Worm (Caenorhabditis elegans) whole organism, midembryonic: ENCODE measurements around the gene B0252.11.

Source experiments
- T22C8.4 ChIP-seq: fragments of 200-800 bp; sonication (Bioruptor generic); IDR thresholded peaks from 2 replicates; pipeline ENCODE4 v1.3.6; 2022; ENCODE audit warnings: missing genetic modification characterization, missing compliant biosample characterization
- cog-1 ChIP-seq: sonication (generic microtip); optimal IDR thresholded peaks from 2 replicates; lab custom pipeline; 2016; ENCODE audit warnings: missing genetic modification characterization, missing compliant biosample characterization
- flt-1 ChIP-seq: fragments of 200-800 bp; sonication (Bioruptor generic); IDR thresholded peaks from 2 replicates; pipeline ENCODE4 v1.3.6; 2022; ENCODE audit warnings: missing genetic modification characterization, missing compliant biosample characterization
- klf-2 ChIP-seq: fragments of 200-800 bp; sonication (Bioruptor generic); conservative IDR thresholded peaks from 2 replicates; pipeline ENCODE4 v1.3.6; 2022; ENCODE audit warnings: missing genetic modification reagents, missing genetic modification characterization, missing compliant biosample characterization
- med-1 ChIP-seq: sonication (generic microtip); optimal IDR thresholded peaks from 2 replicates; lab custom pipeline; 2017; ENCODE audit warnings: missing genetic modification characterization, mild to moderate bottlenecking, missing compliant biosample characterization, antibody characterized with exemption, missing genetic modification reagents; ENCODE audit not compliant: insufficient read depth
- ref-1 ChIP-seq: fragments of 200-800 bp; sonication (Bioruptor generic); conservative IDR thresholded peaks from 2 replicates; pipeline ENCODE4 v1.3.6; 2022; ENCODE audit warnings: missing genetic modification reagents, missing genetic modification characterization, missing compliant biosample characterization
- tab-1 ChIP-seq: fragments of 200-800 bp; sonication (Bioruptor generic); IDR thresholded peaks from 2 replicates; pipeline ENCODE4 v1.3.6; 2022; ENCODE audit warnings: missing genetic modification characterization, missing compliant biosample characterization
- ztf-23 ChIP-seq: fragments of 200-800 bp; sonication (Bioruptor generic); IDR thresholded peaks from 2 replicates; pipeline ENCODE4 v1.3.6; 2022; ENCODE audit warnings: missing genetic modification reagents, missing genetic modification characterization, missing compliant biosample characterization
- ztf-29 ChIP-seq: fragments of 200-800 bp; sonication (Bioruptor generic); IDR thresholded peaks from 2 replicates; pipeline ENCODE4 v1.3.6; 2022; ENCODE audit warnings: missing genetic modification reagents, missing genetic modification characterization, missing compliant biosample characterization

ce11 chrII:6955084-6955697, 37.6 kb upstream of the B0252.11 start:
- no peak for TF ChIP-seq ztf-29 (GFP tag; lab: Robert Waterston, UW)
- no peak for TF ChIP-seq flt-1 (GFP tag; lab: Robert Waterston, UW)
- TF ChIP-seq cog-1 = no peak
- no peak for TF ChIP-seq klf-2 (GFP tag; lab: Robert Waterston, UW)
- TF ChIP-seq ref-1 (GFP tag; lab: Robert Waterston, UW) = no peak
- TF ChIP-seq med-1 (GFP tag; lab: Kevin White, UChicago) = no peak
- no peak for TF ChIP-seq T22C8.4
- TF ChIP-seq ztf-23 = no peak
- no peak for TF ChIP-seq tab-1 (GFP tag; lab: Robert Waterston, UW)
